Fruit fly (Drosophila melanogaster): ENCODE data around the gene SmD2.

dm6 chr3R:6352893-6353623 lies 7.3 kb upstream of the SmD2 start:
- no peak for TF ChIP-seq CG8478 (optimal IDR thresholded peaks at IDR 0.05)
- no peak for TF ChIP-seq CTCF (optimal IDR thresholded peaks at IDR 0.05)

All from S2 (cell line).